In the genomic region with DNA sequence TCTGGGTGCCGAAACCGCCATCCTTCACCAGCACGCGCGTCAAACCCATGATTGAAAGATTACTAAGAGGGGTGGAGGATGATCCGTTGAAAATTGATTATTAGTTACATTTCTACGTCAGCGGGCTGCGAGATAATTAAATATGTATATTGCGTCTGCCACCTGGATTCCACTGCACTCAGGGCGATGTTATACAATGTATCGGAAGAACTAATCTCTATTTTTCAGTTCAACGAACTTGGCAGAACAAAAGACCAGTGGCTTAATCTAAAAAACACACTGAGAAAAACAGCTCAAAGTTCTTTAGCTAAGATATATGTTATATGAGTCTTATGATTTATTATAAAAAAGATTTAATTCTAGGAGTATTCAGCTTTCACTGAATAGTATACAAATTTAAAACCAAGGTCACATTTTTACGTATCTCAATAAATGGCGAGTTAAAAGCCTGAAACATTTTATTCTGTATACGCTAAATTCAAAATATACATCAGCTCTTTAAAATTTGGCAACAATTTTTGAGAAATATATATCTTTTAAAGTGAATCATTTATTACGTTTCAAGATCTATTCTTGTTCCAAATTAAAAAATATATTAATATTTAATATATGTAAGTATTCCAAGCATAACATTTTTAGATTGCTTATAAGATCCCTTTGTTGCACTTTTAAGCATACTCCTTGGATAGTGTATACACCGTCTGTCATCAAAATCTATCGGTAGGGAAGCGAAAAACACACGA, we compare ENCODE assay signal across 1 fruit fly cellular context.
TF ChIP-seq lines count a peak whose summit lies in the region.

No protein-coding gene starts in this region.

TF ChIP-seq in whole organism, embryonic, 481 proteins besides CTCF, POLR2A, EP300 and RAD21 (continued from another document and continues in another):
- TF ChIP-seq CG13894 (tag; optimal IDR thresholded peaks at IDR 0.05; lab: Kevin White, UChicago) (no peak), CG15479 (GFP tag; optimal IDR thresholded peaks at IDR 0.05; lab: Kevin White, UChicago) (no peak), Meics (GFP tag; optimal IDR thresholded peaks at IDR 0.05; lab: Kevin White, UChicago) (peak; percentile 73), D19A (tag; optimal IDR thresholded peaks at IDR 0.05; lab: Kevin White, UChicago) (peak; percentile 94), scrt (GFP tag; optimal IDR thresholded peaks at IDR 0.05; lab: Kevin White, UChicago) (no peak), CG2889 (GFP tag; IDR thresholded peaks at IDR 0.05; lab: Robert Waterston, UW) (no peak), Deaf1 (tag; optimal IDR thresholded peaks at IDR 0.05; lab: Kevin White, UChicago) (peak; percentile 25), nerfin-2 (GFP tag; IDR thresholded peaks at IDR 0.05; lab: Robert Waterston, UW; ENCODE audit: partially characterized antibody) (no peak), D (optimal IDR thresholded peaks at IDR 0.05; lab: Kevin White, UChicago) (no peak), D (GFP tag; optimal IDR thresholded peaks at IDR 0.05; lab: Kevin White, UChicago) (no peak), CG11560 (tag; IDR thresholded peaks at IDR 0.05; lab: Robert Waterston, UW) (no peak), ken (GFP tag; IDR thresholded peaks at IDR 0.05; lab: Robert Waterston, UW) (no peak), prd (optimal IDR thresholded peaks at IDR 0.05; lab: Kevin White, UChicago) (no peak), prd (GFP tag; IDR thresholded peaks at IDR 0.05; lab: Robert Waterston, UW) (no peak; the same call in 2 of the 3 replicates), Neu2 (GFP tag; optimal IDR thresholded peaks at IDR 0.05; lab: Kevin White, UChicago; ENCODE audit: borderline replicate concordance) (no peak), CG17802 (tag; optimal IDR thresholded peaks at IDR 0.05; lab: Kevin White, UChicago) (no peak), her (GFP tag; optimal IDR thresholded peaks at IDR 0.05; lab: Kevin White, UChicago) (no peak), nmo (GFP tag; optimal IDR thresholded peaks at IDR 0.05; lab: Kevin White, UChicago) (peak; percentile 24), CG8924 (tag; optimal IDR thresholded peaks at IDR 0.05; lab: Kevin White, UChicago) (peak; percentile 60), Kr (GFP tag; optimal IDR thresholded peaks at IDR 0.05; lab: Kevin White, UChicago) (no peak), org-1 (GFP tag; optimal IDR thresholded peaks at IDR 0.05; lab: Kevin White, UChicago) (no peak), ham (GFP tag; IDR thresholded peaks at IDR 0.05; lab: Robert Waterston, UW) (no peak), CG32772 (GFP tag; IDR thresholded peaks at IDR 0.05; lab: Robert Waterston, UW) (no peak), Doc3 (GFP tag; IDR thresholded peaks at IDR 0.05; lab: Robert Waterston, UW; ENCODE audit: partially characterized antibody) (no peak), odd (GFP tag; optimal IDR thresholded peaks at IDR 0.05; lab: Kevin White, UChicago) (peak; percentile 25), Hmr (GFP tag; optimal IDR thresholded peaks at IDR 0.05; lab: Kevin White, UChicago) (peak; percentile 55), chinmo (GFP tag; IDR thresholded peaks at IDR 0.05; lab: Robert Waterston, UW; ENCODE audit: partially characterized antibody) (no peak), CG10321 (GFP tag; IDR thresholded peaks at IDR 0.05; lab: Robert Waterston, UW) (no peak), CG18262 (tag; optimal IDR thresholded peaks at IDR 0.05; lab: Kevin White, UChicago) (peak; percentile 54), CG11247 (GFP tag; IDR thresholded peaks at IDR 0.05; lab: Robert Waterston, UW) (no peak), maf-S (GFP tag; optimal IDR thresholded peaks at IDR 0.05; lab: Kevin White, UChicago) (no peak), Nf-YC (tag; optimal IDR thresholded peaks at IDR 0.05; lab: Kevin White, UChicago) (no peak), Dll (GFP tag; IDR thresholded peaks at IDR 0.05; lab: Robert Waterston, UW; ENCODE audit: partially characterized antibody) (no peak), CG10274 (GFP tag; optimal IDR thresholded peaks at IDR 0.05; lab: Kevin White, UChicago) (no peak), peb (GFP tag; IDR thresholded peaks at IDR 0.05; lab: Robert Waterston, UW) (no peak), abd-A (tag; optimal IDR thresholded peaks at IDR 0.05; lab: Kevin White, UChicago) (no peak), stc (GFP tag; IDR thresholded peaks at IDR 0.05; lab: Robert Waterston, UW) (no peak), pho (GFP tag; optimal IDR thresholded peaks at IDR 0.05; lab: Kevin White, UChicago) (no peak), CG18011 (GFP tag; optimal IDR thresholded peaks at IDR 0.05; lab: Kevin White, UChicago) (no peak), D19B (GFP tag; optimal IDR thresholded peaks at IDR 0.05; lab: Kevin White, UChicago) (peak; percentile 22), CG16815 (GFP tag; optimal IDR thresholded peaks at IDR 0.05; lab: Kevin White, UChicago) (no peak), CG6654 (GFP tag; optimal IDR thresholded peaks at IDR 0.05; lab: Kevin White, UChicago) (no peak), ind (GFP tag; optimal IDR thresholded peaks at IDR 0.05; lab: Kevin White, UChicago) (no peak), kni (GFP tag; optimal IDR thresholded peaks at IDR 0.05; lab: Kevin White, UChicago) (no peak), trem (tag; optimal IDR thresholded peaks at IDR 0.05; lab: Kevin White, UChicago) (no peak), CG12942 (GFP tag; optimal IDR thresholded peaks at IDR 0.05; lab: Kevin White, UChicago) (no peak), ranshi (GFP tag; IDR thresholded peaks at IDR 0.05; lab: Robert Waterston, UW) (0 out of 2 replicates have a peak, but pooled peaks have one; percentile 25), chm (GFP tag; IDR thresholded peaks at IDR 0.05; lab: Robert Waterston, UW) (no peak), CG17361 (GFP tag; IDR thresholded peaks at IDR 0.05; lab: Robert Waterston, UW) (peak; percentile 72; the same call in 2 of the 3 replicates), hbn (GFP tag; IDR thresholded peaks at IDR 0.05; lab: Robert Waterston, UW; ENCODE audit: partially characterized antibody) (no peak), sc (optimal IDR thresholded peaks at IDR 0.05; lab: Kevin White, UChicago) (no peak), sc (GFP tag; optimal IDR thresholded peaks at IDR 0.05; lab: Kevin White, UChicago) (no peak), CG14441 (GFP tag; IDR thresholded peaks at IDR 0.05; lab: Robert Waterston, UW) (no peak), Rx (GFP tag; IDR thresholded peaks at IDR 0.05; lab: Robert Waterston, UW) (no peak; the same call in 1 of the 2 replicates), CG7928 (GFP tag; optimal IDR thresholded peaks at IDR 0.05; lab: Kevin White, UChicago) (no peak), CG8359 (GFP tag; optimal IDR thresholded peaks at IDR 0.05; lab: Kevin White, UChicago; ENCODE audit: borderline replicate concordance) (no peak), CG12659 (GFP tag; optimal IDR thresholded peaks at IDR 0.05; lab: Kevin White, UChicago) (peak; percentile 58), chn (GFP tag; optimal IDR thresholded peaks at IDR 0.05; lab: Kevin White, UChicago) (no peak), CG7963 (GFP tag; IDR thresholded peaks at IDR 0.05; lab: Robert Waterston, UW; ENCODE audit: partially characterized antibody) (no peak), zfh2 (GFP tag; optimal IDR thresholded peaks at IDR 0.05; lab: Kevin White, UChicago) (no peak), CG7357 (GFP tag; IDR thresholded peaks at IDR 0.05; lab: Robert Waterston, UW) (no peak), CG1602 (GFP tag; optimal IDR thresholded peaks at IDR 0.05; lab: Kevin White, UChicago) (peak; percentile 10), phol (tag; optimal IDR thresholded peaks at IDR 0.05; lab: Kevin White, UChicago) (peak; percentile 18), ap (GFP tag; IDR thresholded peaks at IDR 0.05; lab: Robert Waterston, UW) (no peak), vvl (GFP tag; IDR thresholded peaks at IDR 0.05; lab: Robert Waterston, UW) (no peak), CG5245 (GFP tag; optimal IDR thresholded peaks at IDR 0.05; lab: Kevin White, UChicago) (no peak), shn (GFP tag; optimal IDR thresholded peaks at IDR 0.05; lab: Kevin White, UChicago) (no peak), CG10209 (GFP tag; optimal IDR thresholded peaks at IDR 0.05; lab: Kevin White, UChicago) (peak; percentile 38), BtbVII (GFP tag; optimal IDR thresholded peaks at IDR 0.05; lab: Kevin White, UChicago) (peak; percentile 8), ttk (GFP tag; IDR thresholded peaks at IDR 0.05; lab: Robert Waterston, UW) (no peak), aop (GFP tag; IDR thresholded peaks at IDR 0.05; lab: Robert Waterston, UW) (no peak), CG9437 (GFP tag; optimal IDR thresholded peaks at IDR 0.05; lab: Kevin White, UChicago) (peak; percentile 48), MTF-1 (GFP tag; optimal IDR thresholded peaks at IDR 0.05; lab: Kevin White, UChicago; ENCODE audit: borderline replicate concordance) (no peak), h (optimal IDR thresholded peaks at IDR 0.05; lab: Kevin White, UChicago) (no peak), tgo (GFP tag; IDR thresholded peaks at IDR 0.05; lab: Robert Waterston, UW) (no peak; the same call in 2 of the 3 replicates), CG8944 (GFP tag; optimal IDR thresholded peaks at IDR 0.05; lab: Kevin White, UChicago) (no peak), CG3407 (GFP tag; optimal IDR thresholded peaks at IDR 0.05; lab: Kevin White, UChicago) (no peak), bigmax (GFP tag; optimal IDR thresholded peaks at IDR 0.05; lab: Kevin White, UChicago) (no peak), lilli (GFP tag; optimal IDR thresholded peaks at IDR 0.05; lab: Kevin White, UChicago) (no peak), CG15073 (GFP tag; optimal IDR thresholded peaks at IDR 0.05; lab: Kevin White, UChicago) (no peak), CG9932 (GFP tag; IDR thresholded peaks at IDR 0.05; lab: Robert Waterston, UW) (peak; percentile 41; the same call in 1 of the 2 replicates), ERR (GFP tag; optimal IDR thresholded peaks at IDR 0.05; lab: Kevin White, UChicago) (no peak), amos (GFP tag; IDR thresholded peaks at IDR 0.05; lab: Robert Waterston, UW; ENCODE audit: partially characterized antibody) (no peak), Adf1 (GFP tag; IDR thresholded peaks at IDR 0.05; lab: Robert Waterston, UW) (no peak), CG7372 (GFP tag; IDR thresholded peaks at IDR 0.05; lab: Robert Waterston, UW) (no peak), sob (GFP tag; IDR thresholded peaks at IDR 0.05; lab: Robert Waterston, UW) (no peak; the same call in 1 of the 2 replicates), bsh (GFP tag; optimal IDR thresholded peaks at IDR 0.05; lab: Kevin White, UChicago) (peak in 1 of 2 experiments; percentile 6), tap (tag; optimal IDR thresholded peaks at IDR 0.05; lab: Kevin White, UChicago) (no peak), otp (GFP tag; IDR thresholded peaks at IDR 0.05; lab: Robert Waterston, UW) (no peak), CG2678 (tag; optimal IDR thresholded peaks at IDR 0.05; lab: Kevin White, UChicago) (peak; percentile 73), crol (GFP tag; IDR thresholded peaks at IDR 0.05; lab: Robert Waterston, UW) (no peak), CG34422 (GFP tag; IDR thresholded peaks at IDR 0.05; lab: Robert Waterston, UW) (no peak), lab (GFP tag; optimal IDR thresholded peaks at IDR 0.05; lab: Kevin White, UChicago) (no peak), fru (optimal IDR thresholded peaks at IDR 0.05; lab: Kevin White, UChicago) (no peak), CG3163 (GFP tag; optimal IDR thresholded peaks at IDR 0.05; lab: Kevin White, UChicago) (no peak), E2f2 (GFP tag; IDR thresholded peaks at IDR 0.05; lab: Robert Waterston, UW) (no peak), CG11723 (GFP tag; optimal IDR thresholded peaks at IDR 0.05; lab: Kevin White, UChicago) (no peak), tio (GFP tag; optimal IDR thresholded peaks at IDR 0.05; lab: Kevin White, UChicago) (no peak), CG4360 (GFP tag; IDR thresholded peaks at IDR 0.05; lab: Robert Waterston, UW) (no peak), knrl (GFP tag; IDR thresholded peaks at IDR 0.05; lab: Robert Waterston, UW; ENCODE audit: partially characterized antibody) (no peak), CG2202 (tag; optimal IDR thresholded peaks at IDR 0.05; lab: Kevin White, UChicago) (no peak), CG16779 (GFP tag; IDR thresholded peaks at IDR 0.05; lab: Robert Waterston, UW) (no peak), Ets65A (GFP tag; lab: Kevin White, UChicago) (no peak), Usf (GFP tag; optimal IDR thresholded peaks at IDR 0.05; lab: Kevin White, UChicago) (no peak), emc (GFP tag; optimal IDR thresholded peaks at IDR 0.05; lab: Kevin White, UChicago) (no peak), caup (GFP tag; optimal IDR thresholded peaks at IDR 0.05; lab: Kevin White, UChicago; ENCODE audit: severe bottlenecking) (no peak), CG31365 (tag; optimal IDR thresholded peaks at IDR 0.05; lab: Kevin White, UChicago) (no peak), Blimp-1 (GFP tag; optimal IDR thresholded peaks at IDR 0.05; lab: Kevin White, UChicago) (peak; percentile 24), CG7556 (GFP tag; optimal IDR thresholded peaks at IDR 0.05; lab: Kevin White, UChicago) (peak; percentile 51), lmd (GFP tag; IDR thresholded peaks at IDR 0.05; lab: Robert Waterston, UW) (no peak), Lpt (GFP tag; optimal IDR thresholded peaks at IDR 0.05; lab: Kevin White, UChicago) (no peak), CG11398 (GFP tag; optimal IDR thresholded peaks at IDR 0.05; lab: Kevin White, UChicago) (no peak), gro (GFP tag; optimal IDR thresholded peaks at IDR 0.05; lab: Kevin White, UChicago) (no peak), CG9609 (GFP tag; optimal IDR thresholded peaks at IDR 0.05; lab: Kevin White, UChicago) (no peak), Sox100B (GFP tag; optimal IDR thresholded peaks at IDR 0.05; lab: Kevin White, UChicago) (peak; percentile 37), CG12104 (GFP tag; optimal IDR thresholded peaks at IDR 0.05; lab: Kevin White, UChicago) (no peak), Hr39 (optimal IDR thresholded peaks at IDR 0.05; lab: Kevin White, UChicago) (no peak), CG17912 (GFP tag; optimal IDR thresholded peaks at IDR 0.05; lab: Kevin White, UChicago) (no peak), TFAM (GFP tag; optimal IDR thresholded peaks at IDR 0.05; lab: Kevin White, UChicago) (no peak), CG11504 (tag; optimal IDR thresholded peaks at IDR 0.05; lab: Kevin White, UChicago) (peak; percentile 60), klu (GFP tag; IDR thresholded peaks at IDR 0.05; lab: Robert Waterston, UW) (no peak), gce (GFP tag; IDR thresholded peaks at IDR 0.05; lab: Robert Waterston, UW) (no peak), en (GFP tag; optimal IDR thresholded peaks at IDR 0.05; lab: Kevin White, UChicago) (no peak), CG9817 (tag; optimal IDR thresholded peaks at IDR 0.05; lab: Kevin White, UChicago) (peak; percentile 34), CG10543 (GFP tag; optimal IDR thresholded peaks at IDR 0.05; lab: Kevin White, UChicago) (no peak), gt (GFP tag; IDR thresholded peaks at IDR 0.05; lab: Robert Waterston, UW) (no peak), gsb (GFP tag; IDR thresholded peaks at IDR 0.05; lab: Robert Waterston, UW) (no peak), Six4 (GFP tag; optimal IDR thresholded peaks at IDR 0.05; lab: Kevin White, UChicago) (no peak)
